Fruit fly (Drosophila melanogaster): ENCODE measurements around the gene alphaTub85E.

The alphaTub85E gene

dm6 chr3R:9747272-9747874, 14.3 kb upstream of the alphaTub85E start, which contains the start of gene CG12948 (continued):
- TF ChIP-seq Hmr (GFP tag; optimal IDR thresholded peaks at IDR 0.05) (no peak), kni (GFP tag; optimal IDR thresholded peaks at IDR 0.05) (peak; percentile 54), inv (GFP tag; IDR thresholded peaks at IDR 0.05; ENCODE audit: partially characterized antibody) (peak; percentile 81), CG8359 (GFP tag; optimal IDR thresholded peaks at IDR 0.05; ENCODE audit: borderline replicate concordance) (no peak), Dfd (GFP tag; optimal IDR thresholded peaks at IDR 0.05) (no peak), CG2116 (GFP tag; optimal IDR thresholded peaks at IDR 0.05) (peak; percentile 57), MESR4 (GFP tag; optimal IDR thresholded peaks at IDR 0.05) (peak; percentile 82), klu (GFP tag; IDR thresholded peaks at IDR 0.05) (peak; percentile 56; the same call in 1 of the 2 replicates), CG1602 (GFP tag; optimal IDR thresholded peaks at IDR 0.05) (peak; percentile 32), gfzf (GFP tag; optimal IDR thresholded peaks at IDR 0.05) (no peak), CTCF (GFP tag; optimal IDR thresholded peaks at IDR 0.05) (no peak), CG11504 (tag; optimal IDR thresholded peaks at IDR 0.05) (no peak), schlank (tag; optimal IDR thresholded peaks at IDR 0.05) (peak; percentile 56), CG12071 (GFP tag; optimal IDR thresholded peaks at IDR 0.05) (no peak), Ada2b (GFP tag; IDR thresholded peaks at IDR 0.05) (no peak), salm (tag; optimal IDR thresholded peaks at IDR 0.05) (no peak), oc (tag; optimal IDR thresholded peaks at IDR 0.05) (no peak), CoRest (tag; optimal IDR thresholded peaks at IDR 0.05) (peak; percentile 58), pita (GFP tag; optimal IDR thresholded peaks at IDR 0.05) (no peak), CG17829 (tag; optimal IDR thresholded peaks at IDR 0.05) (peak; percentile 57), slp2 (GFP tag; optimal IDR thresholded peaks at IDR 0.05) (peak; percentile 21), Hr39 (optimal IDR thresholded peaks at IDR 0.05) (no peak), tup (GFP tag; optimal IDR thresholded peaks at IDR 0.05) (no peak), Trl (optimal IDR thresholded peaks at IDR 0.05) (no peak), Trl (GFP tag; optimal IDR thresholded peaks at IDR 0.05) (peak; percentile 52), CG1233 (GFP tag; optimal IDR thresholded peaks at IDR 0.05) (no peak), zfh1 (GFP tag; IDR thresholded peaks at IDR 0.05) (no peak; the same call in 2 of the 3 replicates), BEAF-32 (GFP tag; optimal IDR thresholded peaks at IDR 0.05) (peak; percentile 89), CG34422 (GFP tag; IDR thresholded peaks at IDR 0.05) (0 out of 3 replicates have a peak, but pooled peaks have one; percentile 40), corto (GFP tag; optimal IDR thresholded peaks at IDR 0.05) (peak; percentile 49), Ravus (GFP tag; IDR thresholded peaks at IDR 0.05) (no peak), CG2875 (GFP tag; optimal IDR thresholded peaks at IDR 0.05) (peak; percentile 11), lmd (GFP tag; IDR thresholded peaks at IDR 0.05) (peak; percentile 45), toy (GFP tag; IDR thresholded peaks at IDR 0.05) (no peak), CG10654 (GFP tag; optimal IDR thresholded peaks at IDR 0.05) (no peak), Blimp-1 (GFP tag; optimal IDR thresholded peaks at IDR 0.05) (no peak), CG14050 (GFP tag; IDR thresholded peaks at IDR 0.05) (no peak; the same call in 2 of the 3 replicates), CG1603 (tag; optimal IDR thresholded peaks at IDR 0.05) (peak; percentile 50), slbo (GFP tag; IDR thresholded peaks at IDR 0.05) (peak; percentile 67), ash1 (GFP tag; optimal IDR thresholded peaks at IDR 0.05) (no peak), Six4 (GFP tag; optimal IDR thresholded peaks at IDR 0.05) (no peak), rib (GFP tag; IDR thresholded peaks at IDR 0.05) (no peak), Med (GFP tag) (peak; percentile 91), Dll (GFP tag; IDR thresholded peaks at IDR 0.05; ENCODE audit: partially characterized antibody) (peak; percentile 99), CG17385 (GFP tag; optimal IDR thresholded peaks at IDR 0.05) (peak; percentile 56), CG3995 (GFP tag; optimal IDR thresholded peaks at IDR 0.05) (peak; percentile 52), tin (GFP tag; optimal IDR thresholded peaks at IDR 0.05) (peak; percentile 50), wek (GFP tag; optimal IDR thresholded peaks at IDR 0.05) (no peak), Sin3A (optimal IDR thresholded peaks at IDR 0.05) (peak; percentile 55), CG14667 (GFP tag; IDR thresholded peaks at IDR 0.05) (no peak), pho (GFP tag; optimal IDR thresholded peaks at IDR 0.05) (peak; percentile 40)

All from whole organism, embryonic.